Fruit fly (Drosophila melanogaster): ENCODE data around the gene IP3K2.
A peak's percentile ranks its signal among the peaks of the same experiment; 100 is the strongest.

Gene IP3K2

dm6 chrX:13274429-13275095 lies 28.9 kb upstream of the IP3K2 start (continued):
- TF ChIP-seq Xrp1 (GFP tag; IDR thresholded peaks at IDR 0.05) (peak; percentile 75), CG6689 (GFP tag; IDR thresholded peaks at IDR 0.05) (peak; percentile 53; the same call in 1 of the 2 replicates), ap (GFP tag; IDR thresholded peaks at IDR 0.05) (no peak), esg (GFP tag; conservative IDR thresholded peaks at IDR 0.05) (peak; percentile 27; the same call in 1 of the 2 replicates), Side (GFP tag; optimal IDR thresholded peaks at IDR 0.05) (no peak), MBD-R2 (GFP tag; IDR thresholded peaks at IDR 0.05) (no peak), abd-A (tag; optimal IDR thresholded peaks at IDR 0.05) (no peak), Ptx1 (GFP tag; IDR thresholded peaks at IDR 0.05) (peak; percentile 63), hbn (GFP tag; IDR thresholded peaks at IDR 0.05; ENCODE audit: partially characterized antibody) (no peak), pfk (GFP tag; optimal IDR thresholded peaks at IDR 0.05) (no peak), dysf (GFP tag; IDR thresholded peaks at IDR 0.05) (peak; percentile 75), CG15514 (GFP tag; optimal IDR thresholded peaks at IDR 0.05) (no peak), CG13123 (GFP tag; optimal IDR thresholded peaks at IDR 0.05) (no peak), CG2889 (GFP tag; IDR thresholded peaks at IDR 0.05) (no peak), kay (GFP tag; optimal IDR thresholded peaks at IDR 0.05) (no peak), sima (GFP tag; optimal IDR thresholded peaks at IDR 0.05) (no peak), Bteb2 (GFP tag; optimal IDR thresholded peaks at IDR 0.05) (no peak), CG34224 (GFP tag; IDR thresholded peaks at IDR 0.05; ENCODE audit: partially characterized antibody) (no peak), CG18764 (GFP tag; optimal IDR thresholded peaks at IDR 0.05) (peak; percentile 24), gt (GFP tag; IDR thresholded peaks at IDR 0.05) (no peak), CG6813 (GFP tag; optimal IDR thresholded peaks at IDR 0.05) (no peak), Sry-δ (GFP tag; optimal IDR thresholded peaks at IDR 0.05) (no peak), slbo (GFP tag; IDR thresholded peaks at IDR 0.05) (peak; percentile 42), odd (GFP tag; optimal IDR thresholded peaks at IDR 0.05) (peak; percentile 26), CG7786 (GFP tag; optimal IDR thresholded peaks at IDR 0.05) (no peak), zen2 (GFP tag; IDR thresholded peaks at IDR 0.05; ENCODE audit: partially characterized antibody) (no peak), cato (GFP tag; optimal IDR thresholded peaks at IDR 0.05; ENCODE audit: borderline replicate concordance) (peak; percentile 5), CG17912 (GFP tag; optimal IDR thresholded peaks at IDR 0.05) (no peak), her (GFP tag; optimal IDR thresholded peaks at IDR 0.05) (no peak), ind (GFP tag; optimal IDR thresholded peaks at IDR 0.05) (peak; percentile 9), E2f2 (GFP tag; IDR thresholded peaks at IDR 0.05) (no peak), CG34376 (GFP tag; optimal IDR thresholded peaks at IDR 0.05) (no peak), unc-4 (GFP tag; IDR thresholded peaks at IDR 0.05; ENCODE audit: partially characterized antibody) (no peak), CG8281 (tag; optimal IDR thresholded peaks at IDR 0.05) (peak; percentile 36), CG17186 (GFP tag; optimal IDR thresholded peaks at IDR 0.05) (no peak), CG8359 (GFP tag; optimal IDR thresholded peaks at IDR 0.05; ENCODE audit: borderline replicate concordance) (no peak), CG1647 (GFP tag; optimal IDR thresholded peaks at IDR 0.05) (no peak), usp (GFP tag; optimal IDR thresholded peaks at IDR 0.05) (no peak), CG10654 (GFP tag; optimal IDR thresholded peaks at IDR 0.05) (peak; percentile 14), CG13287 (GFP tag; IDR thresholded peaks at IDR 0.05; ENCODE audit: partially characterized antibody) (no peak), Drgx (GFP tag; IDR thresholded peaks at IDR 0.05) (peak; percentile 49), CG3995 (GFP tag; optimal IDR thresholded peaks at IDR 0.05) (no peak), CG15696 (tag; optimal IDR thresholded peaks at IDR 0.05) (peak; percentile 40), sc (optimal IDR thresholded peaks at IDR 0.05) (no peak), sc (GFP tag; optimal IDR thresholded peaks at IDR 0.05) (no peak), otp (GFP tag; IDR thresholded peaks at IDR 0.05) (no peak), CG31388 (GFP tag; optimal IDR thresholded peaks at IDR 0.05) (no peak), dm (GFP tag; optimal IDR thresholded peaks at IDR 0.05) (no peak), CG17568 (GFP tag; optimal IDR thresholded peaks at IDR 0.05) (no peak), HHEX (GFP tag; optimal IDR thresholded peaks at IDR 0.05) (no peak), CG7839 (tag; optimal IDR thresholded peaks at IDR 0.05) (peak; percentile 80)

Data from whole organism, embryonic.